Worm (Caenorhabditis elegans): ENCODE results near the gene T01B7.5.

ce11 chrII:8716231-8716878 lies at the start of gene T01B7.5, which contains the start of gene cyn-11:
- TF ChIP-seq him-1 (tag; optimal IDR thresholded peaks at IDR 0.05) (no peak), dao-5 (tag; optimal IDR thresholded peaks at IDR 0.05) (no peak), W03F9.2 (tag; optimal IDR thresholded peaks at IDR 0.05) (peak; percentile 39)

Measured in whole organism, L4/young adult.